Fruit fly (Drosophila melanogaster) whole organism, wandering third instar larva: ENCODE data around the gene VhaM9.7-c.
A peak's percentile ranks its signal among the peaks of the same experiment; 100 is the strongest.

ENCODE experiments used
- Abd-B ChIP-seq: fragments of >200 bp; optimal IDR thresholded peaks from 2 replicates; lab custom pipeline; 2017; ENCODE audit warnings: missing biosample characterization, missing genetic modification characterization
- CG32264 ChIP-seq: fragments of 200-800 bp; sonication (Bioruptor generic); optimal IDR thresholded peaks from 2 replicates; lab custom pipeline; 2016; ENCODE audit warnings: missing biosample characterization, missing genetic modification characterization
- CG9705 ChIP-seq: fragments of 200-800 bp; sonication (Bioruptor generic); optimal IDR thresholded peaks from 2 replicates; lab custom pipeline; 2018; ENCODE audit warnings: missing biosample characterization, mild to moderate bottlenecking, missing genetic modification characterization
- CrebA ChIP-seq: fragments of 200-800 bp; sonication (Bioruptor generic); optimal IDR thresholded peaks from 2 replicates; lab custom pipeline; 2016; ENCODE audit warnings: missing biosample characterization, mild to moderate bottlenecking, missing genetic modification characterization, borderline replicate concordance
- Dfd ChIP-seq: fragments of >200 bp; optimal IDR thresholded peaks from 2 replicates; lab custom pipeline; 2017; ENCODE audit warnings: missing biosample characterization, missing genetic modification characterization
- Dif ChIP-seq: fragments of 200-275, 200-300 bp; sonication (Bioruptor generic); optimal IDR thresholded peaks from 2 replicates; lab custom pipeline; 2018; ENCODE audit warnings: missing biosample characterization, missing genetic modification characterization; ENCODE audit not compliant: partially characterized antibody
- GATAd ChIP-seq: sonication (Bioruptor generic); optimal IDR thresholded peaks from 2 replicates; lab custom pipeline; 2016; ENCODE audit warnings: missing biosample characterization, missing genetic modification characterization
- HLH106 ChIP-seq: fragments of 200-800 bp; optimal IDR thresholded peaks from 3 replicates; lab custom pipeline; 2019; ENCODE audit warnings: missing biosample characterization, mild to moderate bottlenecking, missing genetic modification characterization, moderate library complexity
- Hnf4 ChIP-seq: fragments of 200-800 bp; sonication (Bioruptor generic); optimal IDR thresholded peaks from 2 replicates; lab custom pipeline; 2016; ENCODE audit warnings: missing biosample characterization, mild to moderate bottlenecking, missing genetic modification characterization
- Hr78 ChIP-seq: fragments of >200 bp; optimal IDR thresholded peaks from 2 replicates; lab custom pipeline; 2017; ENCODE audit warnings: missing biosample characterization, missing genetic modification characterization
- Hr83 ChIP-seq: fragments of 200-300 bp; sonication (Bioruptor generic); optimal IDR thresholded peaks from 2 replicates; lab custom pipeline; 2016; ENCODE audit warnings: missing biosample characterization, mild to moderate bottlenecking, missing genetic modification characterization, moderate library complexity; ENCODE audit not compliant: poor library complexity, severe bottlenecking
- Jra ChIP-seq: sonication (Bioruptor generic); optimal IDR thresholded peaks from 2 replicates; lab custom pipeline; 2016; ENCODE audit warnings: missing biosample characterization, missing genetic modification characterization
- Mio ChIP-seq: sonication (Bioruptor generic); optimal IDR thresholded peaks from 2 replicates; lab custom pipeline; 2016; ENCODE audit warnings: missing biosample characterization, missing genetic modification characterization
- Myc ChIP-seq: fragments of >200 bp; optimal IDR thresholded peaks from 2 replicates; lab custom pipeline; 2017
- N ChIP-seq: fragments of >200 bp; optimal IDR thresholded peaks from 2 replicates; lab custom pipeline; 2018; ENCODE audit warnings: missing biosample characterization, missing external identifiers, missing genetic modification characterization
- OdsH ChIP-seq: fragments of 200-800 bp; sonication (Bioruptor generic); optimal IDR thresholded peaks from 2 replicates; lab custom pipeline; 2016; ENCODE audit warnings: missing biosample characterization, mild to moderate bottlenecking, missing genetic modification characterization
- Rel ChIP-seq, 2 experiments: fragments of 200-800 bp; sonication (Bioruptor generic) in 1 of 2; optimal IDR thresholded peaks; 2 replicates in 1 of 2; 3 replicates in 1 of 2; lab custom pipeline; 2016 to 2019; ENCODE audit warnings: mild to moderate bottlenecking in 2 of 2, missing biosample characterization in 2 of 2, missing genetic modification characterization in 2 of 2, moderate library complexity in 1 of 2
- Sp1 ChIP-seq: fragments of 200-800 bp; sonication (Bioruptor generic); optimal IDR thresholded peaks from 3 replicates; lab custom pipeline; 2019; ENCODE audit warnings: missing biosample characterization, mild to moderate bottlenecking, missing genetic modification characterization, moderate library complexity
- br ChIP-seq: fragments of 200-800 bp; sonication (Bioruptor generic); optimal IDR thresholded peaks from 2 replicates; lab custom pipeline; 2016; ENCODE audit warnings: missing biosample characterization, missing genetic modification characterization
- brk ChIP-seq: fragments of 200-800 bp; sonication (Bioruptor generic); optimal IDR thresholded peaks from 2 replicates; lab custom pipeline; 2016; ENCODE audit warnings: missing biosample characterization, mild to moderate bottlenecking, missing genetic modification characterization
- dl ChIP-seq, 2 experiments: fragments of 175-275, 200-275 bp in 1 of 2; fragments of 200-275 bp in 1 of 2; sonication (Bioruptor generic); optimal IDR thresholded peaks; lab custom pipeline; 2018; ENCODE audit warnings: mild to moderate bottlenecking in 2 of 2, missing biosample characterization in 2 of 2, missing genetic modification characterization in 2 of 2, moderate library complexity in 2 of 2; ENCODE audit not compliant: partially characterized antibody in 2 of 2, insufficient read depth in 1 of 2
- dmrt93B ChIP-seq: fragments of 200-800 bp; sonication (Bioruptor generic); optimal IDR thresholded peaks from 2 replicates; lab custom pipeline; 2018; ENCODE audit warnings: missing biosample characterization, mild to moderate bottlenecking, missing genetic modification characterization
- dsf ChIP-seq: sonication (Bioruptor generic); optimal IDR thresholded peaks from 2 replicates; lab custom pipeline; 2016; ENCODE audit warnings: missing biosample characterization, missing genetic modification characterization, borderline replicate concordance
- foxo ChIP-seq, 2 experiments: fragments of 200-800 bp; sonication (Bioruptor generic); optimal IDR thresholded peaks; 2 replicates in 1 of 2; 3 replicates in 1 of 2; lab custom pipeline; 2016 to 2017; ENCODE audit warnings: missing biosample characterization in 2 of 2, missing genetic modification characterization in 2 of 2
- fru ChIP-seq: fragments of 200-800 bp; sonication (Bioruptor generic); optimal IDR thresholded peaks from 3 replicates; lab custom pipeline; 2016; ENCODE audit warnings: missing biosample characterization, mild to moderate bottlenecking, missing genetic modification characterization
- h ChIP-seq: fragments of 200-800 bp; sonication (Bioruptor generic); optimal IDR thresholded peaks from 3 replicates; lab custom pipeline; 2016; ENCODE audit warnings: missing biosample characterization, mild to moderate bottlenecking, missing genetic modification characterization
- jim ChIP-seq: fragments of 175-275, 200-325 bp; sonication (Bioruptor generic); optimal IDR thresholded peaks from 2 replicates; lab custom pipeline; 2016; ENCODE audit warnings: missing biosample characterization, mild to moderate bottlenecking, missing genetic modification characterization
- lola ChIP-seq: fragments of >200 bp; optimal IDR thresholded peaks from 2 replicates; lab custom pipeline; 2017; ENCODE audit warnings: missing biosample characterization, missing genetic modification characterization
- pan ChIP-seq: fragments of >200 bp; optimal IDR thresholded peaks from 2 replicates; lab custom pipeline; 2017
- psq ChIP-seq: fragments of 200-800 bp; sonication (Bioruptor generic); optimal IDR thresholded peaks from 3 replicates; lab custom pipeline; 2017; ENCODE audit warnings: missing biosample characterization, mild to moderate bottlenecking, missing genetic modification characterization, moderate library complexity
- sage ChIP-seq: fragments of 200-800 bp; sonication (Bioruptor generic); optimal IDR thresholded peaks from 2 replicates; lab custom pipeline; 2016; ENCODE audit warnings: missing biosample characterization, mild to moderate bottlenecking, missing genetic modification characterization
- tai ChIP-seq: sonication (Bioruptor generic); optimal IDR thresholded peaks from 2 replicates; lab custom pipeline; 2016; ENCODE audit warnings: missing biosample characterization, missing genetic modification characterization
- usp ChIP-seq: fragments of >200 bp; optimal IDR thresholded peaks from 2 replicates; lab custom pipeline; 2017; ENCODE audit warnings: missing biosample characterization, missing genetic modification characterization
- woc ChIP-seq: sonication (Bioruptor generic); optimal IDR thresholded peaks from 2 replicates; lab custom pipeline; 2016; ENCODE audit warnings: missing biosample characterization, mild to moderate bottlenecking, missing genetic modification characterization

VhaM9.7-c gene

DNA sequence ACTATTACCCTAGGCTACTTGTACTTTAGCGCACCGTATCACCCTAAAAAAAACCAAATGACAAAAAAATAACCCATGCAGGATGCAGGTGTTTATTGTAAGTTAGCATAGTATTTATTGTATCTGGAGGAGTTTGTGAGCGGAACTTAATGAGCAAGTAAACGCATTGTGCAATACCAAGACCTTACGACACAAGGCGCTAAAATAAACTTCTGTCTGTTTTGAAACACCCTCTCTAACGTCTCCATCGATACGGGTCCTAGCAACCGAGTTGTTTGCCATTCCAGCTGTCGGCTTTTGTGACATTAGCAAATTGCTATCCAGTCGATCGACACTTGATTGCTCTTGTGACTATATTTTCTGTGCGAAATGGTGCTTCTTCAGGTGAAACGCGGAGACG is 13.1 kb downstream of the VhaM9.7-c start, which contains the start of gene CG18675:
CG18675 (plus strand) TSS at position 301 of the 400 bp plus-strand sequence.
- TF ChIP-seq dsf (no peak), br (GFP tag; lab: Kevin White, UChicago) (no peak), dl (GFP tag; optimal IDR thresholded peaks at IDR 0.05; lab: Kevin White, UChicago; ENCODE audit: insufficient read depth in 1 of 2, partially characterized antibody in 2 of 2) (no peak), Sp1 (no peak), OdsH (GFP tag; lab: Kevin White, UChicago) (no peak), dmrt93B (GFP tag; lab: Kevin White, UChicago) (no peak), foxo (GFP tag; optimal IDR thresholded peaks at IDR 0.05; lab: Kevin White, UChicago) (no peak), woc (no peak), HLH106 (no peak), CG9705 (GFP tag; lab: Kevin White, UChicago) (no peak), usp (GFP tag; lab: Kevin White, UChicago) (no peak), Hr78 (GFP tag; lab: Kevin White, UChicago) (no peak), CG32264 (GFP tag; lab: Kevin White, UChicago) (no peak), h (GFP tag; lab: Kevin White, UChicago) (no peak), pan (no peak), N (GFP tag; lab: Kevin White, UChicago) (no peak), psq (GFP tag; lab: Kevin White, UChicago) (no peak), fru (GFP tag; lab: Kevin White, UChicago) (no peak), Dif (no peak), jim (GFP tag; lab: Kevin White, UChicago) (no peak)

DNA sequence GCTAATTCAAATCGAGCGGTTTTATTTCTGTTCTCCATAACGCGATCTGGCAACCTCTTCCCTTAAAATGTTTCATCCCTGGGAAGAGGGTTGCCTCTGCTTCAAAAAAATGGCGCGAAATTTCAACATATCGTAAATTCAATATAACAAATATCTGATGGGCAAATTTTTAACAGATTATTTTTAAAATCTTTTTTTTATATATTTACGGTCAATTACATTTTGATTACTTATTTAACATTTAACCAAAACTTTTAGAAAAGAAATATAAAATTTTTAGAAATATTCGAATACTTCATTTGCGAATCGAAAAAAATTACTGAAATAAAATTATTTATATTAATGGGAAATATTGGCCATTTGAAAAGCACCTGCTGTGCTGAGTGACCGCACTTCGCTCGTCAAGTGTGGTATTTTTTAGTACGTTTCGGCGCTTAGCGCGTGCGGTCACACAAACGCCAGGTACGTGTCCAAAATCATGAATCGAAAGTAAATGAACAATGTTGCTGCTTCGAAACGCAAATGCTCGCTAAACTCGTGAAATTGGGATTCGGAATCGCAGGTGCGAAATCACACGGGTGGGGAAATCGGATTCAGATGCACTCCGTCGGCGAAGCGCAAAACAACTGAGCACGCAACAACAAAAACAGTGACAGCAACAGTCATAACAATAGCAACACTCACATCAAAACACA is 16.6 kb downstream of the VhaM9.7-c start, which contains the start of gene Ero1L:
Ero1L (plus strand) TSS at position 448 of the 695 bp plus-strand sequence.
- TF ChIP-seq Dif (peak; percentile 40), N (GFP tag; lab: Kevin White, UChicago) (no peak), dsf (no peak), usp (GFP tag; lab: Kevin White, UChicago) (no peak), brk (GFP tag; lab: Kevin White, UChicago) (no peak), pan (no peak), Hr83 (no peak), Hnf4 (GFP tag; lab: Kevin White, UChicago) (peak; percentile 24), jim (GFP tag; lab: Kevin White, UChicago) (no peak), foxo (GFP tag; optimal IDR thresholded peaks at IDR 0.05; lab: Kevin White, UChicago) (no peak), Rel (GFP tag; optimal IDR thresholded peaks at IDR 0.05; lab: Kevin White, UChicago) (no peak), Rel (tag; optimal IDR thresholded peaks at IDR 0.05; lab: Kevin White, UChicago) (peak; percentile 67), tai (GFP tag; lab: Kevin White, UChicago) (no peak), Abd-B (GFP tag; lab: Kevin White, UChicago) (no peak), sage (GFP tag; lab: Kevin White, UChicago) (no peak), Dfd (GFP tag; lab: Kevin White, UChicago) (no peak), CG32264 (GFP tag; lab: Kevin White, UChicago) (no peak), OdsH (GFP tag; lab: Kevin White, UChicago) (no peak), Sp1 (no peak), Myc (no peak), woc (no peak), HLH106 (peak; percentile 51), dmrt93B (GFP tag; lab: Kevin White, UChicago) (no peak), Jra (no peak), Mio (no peak), h (GFP tag; lab: Kevin White, UChicago) (peak; percentile 3), psq (GFP tag; lab: Kevin White, UChicago) (peak; percentile 14), CrebA (GFP tag; lab: Kevin White, UChicago) (peak; percentile 51), lola (GFP tag; lab: Kevin White, UChicago) (no peak), dl (GFP tag; optimal IDR thresholded peaks at IDR 0.05; lab: Kevin White, UChicago; ENCODE audit: insufficient read depth in 1 of 2, partially characterized antibody in 2 of 2) (no peak), GATAd (GFP tag; lab: Kevin White, UChicago) (no peak)

DNA sequence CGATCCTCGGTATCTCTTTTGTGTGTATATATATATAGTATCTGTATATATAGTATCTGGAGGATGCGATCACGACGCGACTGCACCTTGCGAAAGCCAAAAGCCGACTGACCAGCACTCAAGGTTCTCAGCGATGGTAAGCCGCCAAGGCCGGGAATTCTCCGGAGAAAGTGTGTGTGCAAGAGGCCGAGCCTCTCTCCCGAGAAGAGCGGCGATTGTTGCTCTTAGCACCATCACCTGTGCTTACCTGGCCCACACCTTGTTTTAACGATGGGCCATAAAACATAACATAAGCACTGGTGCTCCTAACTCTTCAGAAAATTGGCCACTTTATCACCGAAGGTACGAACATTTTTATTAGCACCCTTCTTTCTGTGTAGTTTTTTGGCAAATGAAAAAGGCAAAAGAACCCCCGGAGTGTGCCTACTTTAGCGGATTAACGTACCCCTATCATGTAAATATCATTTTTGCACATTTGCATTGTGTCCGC is 19.3 kb downstream of the VhaM9.7-c start, which contains the start of gene mas:
mas (minus strand) TSS at position 112 of the 490 bp plus-strand sequence.
- TF ChIP-seq fru (GFP tag; lab: Kevin White, UChicago) (peak; percentile 22), dl (GFP tag; optimal IDR thresholded peaks at IDR 0.05; lab: Kevin White, UChicago; ENCODE audit: insufficient read depth in 1 of 2, partially characterized antibody in 2 of 2) (peak; percentile 38 to 89), Mio (no peak), Dif (peak; percentile 91)
- TF ChIP-seq, all 38 proteins: peak for 3
